Worm (Caenorhabditis elegans) whole organism, mixed stage, embryonic: ENCODE measurements around the gene ugt-60.

ENCODE experiments used
- M03D4.4 ChIP-seq: sonication (generic microtip); optimal IDR thresholded peaks from 2 replicates; lab custom pipeline; 2017; ENCODE audit warnings: mild to moderate bottlenecking, missing genetic modification characterization, missing compliant biosample characterization
- bed-3 ChIP-seq: fragments of 200-800 bp; sonication (Bioruptor generic); optimal IDR thresholded peaks from 3 replicates; lab custom pipeline; 2018; ENCODE audit warnings: mild to moderate bottlenecking, missing genetic modification characterization, moderate library complexity, missing compliant biosample characterization
- blmp-1 ChIP-seq: fragments of 150-350 bp; optimal IDR thresholded peaks from 2 replicates; lab custom pipeline; 2014; ENCODE audit warnings: missing biosample characterization, missing genetic modification characterization
- ceh-39 ChIP-seq: fragments of 150-350 bp; optimal IDR thresholded peaks from 2 replicates; lab custom pipeline; 2014; ENCODE audit warnings: missing biosample characterization, missing genetic modification characterization
- ceh-83 ChIP-seq: fragments of 200-800 bp; sonication (Bioruptor generic); optimal IDR thresholded peaks from 2 replicates; lab custom pipeline; 2018; ENCODE audit warnings: mild to moderate bottlenecking, missing genetic modification characterization, missing compliant biosample characterization
- ces-1 ChIP-seq: fragments of 150-350 bp; optimal IDR thresholded peaks from 2 replicates; lab custom pipeline; 2014; ENCODE audit warnings: missing biosample characterization, missing genetic modification reagents, missing genetic modification characterization
- cnd-1 ChIP-seq: fragments of 200-800 bp; sonication (Bioruptor generic); optimal IDR thresholded peaks from 2 replicates; lab custom pipeline; 2018; ENCODE audit warnings: mild to moderate bottlenecking, missing genetic modification characterization, missing compliant biosample characterization
- drap-1 ChIP-seq: fragments of 200-800 bp; sonication (Bioruptor generic); optimal IDR thresholded peaks from 3 replicates; lab custom pipeline; 2018; ENCODE audit warnings: mild to moderate bottlenecking, missing genetic modification characterization, missing compliant biosample characterization
- elt-1 ChIP-seq: sonication (generic microtip); optimal IDR thresholded peaks from 2 replicates; lab custom pipeline; 2017; ENCODE audit warnings: missing genetic modification characterization, mild to moderate bottlenecking, missing compliant biosample characterization, antibody characterized with exemption, moderate library complexity, borderline replicate concordance; ENCODE audit not compliant: insufficient read depth
- elt-3 ChIP-seq: fragments of 150-350 bp; optimal IDR thresholded peaks from 2 replicates; lab custom pipeline; 2014; ENCODE audit warnings: missing biosample characterization, missing genetic modification characterization
- flh-1 ChIP-seq: fragments of 200-800 bp; sonication (Bioruptor generic); optimal IDR thresholded peaks from 2 replicates; lab custom pipeline; 2018; ENCODE audit warnings: mild to moderate bottlenecking, missing genetic modification characterization, moderate library complexity, missing compliant biosample characterization
- ham-2 ChIP-seq: fragments of 200-800 bp; sonication (Bioruptor generic); optimal IDR thresholded peaks from 2 replicates; lab custom pipeline; 2018; ENCODE audit warnings: mild to moderate bottlenecking, missing genetic modification characterization, missing compliant biosample characterization
- hlh-1 ChIP-seq: fragments of 150-350 bp; optimal IDR thresholded peaks from 2 replicates; lab custom pipeline; 2014; ENCODE audit warnings: missing biosample characterization, missing genetic modification reagents, missing genetic modification characterization
- lin-32 ChIP-seq: fragments of 200-800 bp; sonication (Bioruptor generic); optimal IDR thresholded peaks from 2 replicates; lab custom pipeline; 2018; ENCODE audit warnings: mild to moderate bottlenecking, missing genetic modification characterization, missing compliant biosample characterization
- lsy-2 ChIP-seq: fragments of 150-350 bp; optimal IDR thresholded peaks from 2 replicates; lab custom pipeline; 2014; ENCODE audit warnings: missing biosample characterization, missing genetic modification characterization
- mab-5 ChIP-seq: fragments of 150-350 bp; optimal IDR thresholded peaks from 2 replicates; lab custom pipeline; 2014; ENCODE audit warnings: missing biosample characterization, missing genetic modification characterization
- nhr-12 ChIP-seq: fragments of 150-350 bp; optimal IDR thresholded peaks from 2 replicates; lab custom pipeline; 2014; ENCODE audit warnings: missing biosample characterization, missing genetic modification characterization
- nhr-2 ChIP-seq: fragments of 150-350 bp; optimal IDR thresholded peaks from 2 replicates; lab custom pipeline; 2014; ENCODE audit warnings: missing biosample characterization, missing genetic modification characterization
- nhr-237 ChIP-seq: fragments of 150-350 bp; optimal IDR thresholded peaks from 2 replicates; lab custom pipeline; 2014; ENCODE audit warnings: missing biosample characterization, missing genetic modification characterization
- nhr-76 ChIP-seq: sonication (generic microtip); optimal IDR thresholded peaks from 2 replicates; lab custom pipeline; 2017; ENCODE audit warnings: missing biosample characterization, missing genetic modification characterization
- pha-4 ChIP-seq: fragments of 150-350 bp; optimal IDR thresholded peaks from 2 replicates; lab custom pipeline; 2018; ENCODE audit warnings: missing biosample characterization, missing genetic modification reagents, missing genetic modification characterization
- sem-2 ChIP-seq: fragments of 200-800 bp; sonication (Bioruptor generic); optimal IDR thresholded peaks from 2 replicates; lab custom pipeline; 2018; ENCODE audit warnings: mild to moderate bottlenecking, missing genetic modification characterization, missing compliant biosample characterization
- snpc-4 ChIP-seq: fragments of 150-350 bp; optimal IDR thresholded peaks from 2 replicates; lab custom pipeline; 2014; ENCODE audit warnings: missing biosample characterization, missing genetic modification characterization
- sptf-1 ChIP-seq: sonication (generic microtip); optimal IDR thresholded peaks from 2 replicates; lab custom pipeline; 2017; ENCODE audit warnings: mild to moderate bottlenecking, missing genetic modification characterization, moderate library complexity, missing compliant biosample characterization
- tbx-8 ChIP-seq: fragments of 200-800 bp; sonication (Bioruptor generic); optimal IDR thresholded peaks from 2 replicates; lab custom pipeline; 2018; ENCODE audit warnings: mild to moderate bottlenecking, missing genetic modification characterization, moderate library complexity, missing compliant biosample characterization
- unc-120 ChIP-seq: sonication (generic microtip); optimal IDR thresholded peaks from 2 replicates; lab custom pipeline; 2017; ENCODE audit warnings: missing genetic modification characterization, missing compliant biosample characterization; ENCODE audit not compliant: poor library complexity, severe bottlenecking
- unc-39 ChIP-seq: fragments of 150-350 bp; optimal IDR thresholded peaks from 2 replicates; lab custom pipeline; 2014; ENCODE audit warnings: missing biosample characterization, missing genetic modification characterization
- unc-62 ChIP-seq: fragments of 150-350 bp; optimal IDR thresholded peaks from 2 replicates; lab custom pipeline; 2014; ENCODE audit warnings: missing biosample characterization, missing genetic modification reagents, missing genetic modification characterization
- zip-8 ChIP-seq: fragments of 150-350 bp; optimal IDR thresholded peaks from 2 replicates; lab custom pipeline; 2014; ENCODE audit warnings: missing biosample characterization, missing genetic modification characterization
- ztf-11 ChIP-seq: fragments of 150-350 bp; optimal IDR thresholded peaks from 2 replicates; lab custom pipeline; 2014; ENCODE audit warnings: missing biosample characterization, missing genetic modification characterization

ugt-60 gene

DNA sequence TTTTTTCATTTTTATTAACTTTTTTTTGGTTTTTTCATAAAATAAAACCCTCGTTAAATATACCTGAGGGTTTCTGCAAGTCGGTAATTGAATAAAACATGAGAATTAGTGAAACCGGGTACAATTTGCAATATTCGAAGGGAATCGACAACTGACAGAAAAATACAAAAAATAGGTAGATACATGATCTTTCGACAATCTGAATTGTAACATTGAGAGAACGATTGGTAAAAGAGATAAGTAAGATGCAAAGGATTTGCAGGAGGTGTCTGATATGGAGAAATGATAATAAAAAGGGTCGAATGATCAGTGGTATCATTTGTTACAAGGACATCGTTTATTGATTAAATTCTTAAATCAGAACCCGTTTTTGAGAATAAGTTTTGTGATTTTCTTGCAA, at the start of gene ugt-60:
ugt-60 (minus strand) TSS at position 233 of the 400 bp plus-strand sequence.
- no peak for TF ChIP-seq blmp-1
- no peak for TF ChIP-seq cnd-1 (tag; lab: Kevin White, UChicago)
- TF ChIP-seq zip-8: no peak
- TF ChIP-seq sptf-1 (tag; lab: Kevin White, UChicago): no peak
- peak; percentile 51 for TF ChIP-seq elt-1 (tag; lab: Kevin White, UChicago)

DNA sequence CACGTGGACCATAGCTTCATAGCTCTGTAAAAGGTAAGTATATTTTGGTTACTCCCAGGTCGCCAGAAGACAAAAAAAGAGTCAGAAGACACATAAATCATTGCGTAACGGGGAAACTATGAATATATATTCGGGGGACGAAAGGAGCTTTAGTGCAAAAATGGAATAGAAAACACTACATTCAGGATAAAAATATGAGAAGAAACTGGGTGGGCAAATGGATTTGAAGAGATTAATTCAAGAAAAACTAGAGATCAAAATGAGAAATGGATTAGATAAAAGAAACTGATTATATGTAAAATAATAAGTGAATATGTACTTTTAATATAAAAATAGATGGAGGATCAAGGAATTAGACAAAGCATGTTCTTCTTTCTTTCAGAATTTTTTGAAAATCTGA, 48.6 kb upstream of the ugt-60 start, which contains the start of gene C07A9.12:
C07A9.12 (minus strand) TSS at position 101 of the 400 bp plus-strand sequence.
- TF ChIP-seq elt-1 (tag; lab: Kevin White, UChicago): no peak
- TF ChIP-seq pha-4: no peak
- no peak for TF ChIP-seq nhr-237
- no peak for TF ChIP-seq ztf-11 (tag; lab: Kevin White, UChicago)
- no peak for TF ChIP-seq drap-1 (GFP tag; lab: Kevin White, UChicago)
- no peak for TF ChIP-seq tbx-8 (GFP tag; lab: Kevin White, UChicago)
- TF ChIP-seq mab-5: no peak
- TF ChIP-seq flh-1 (GFP tag; lab: Kevin White, UChicago): no peak
- no peak for TF ChIP-seq bed-3 (GFP tag; lab: Kevin White, UChicago)
- no peak for TF ChIP-seq ceh-39 (tag; lab: Kevin White, UChicago)
- TF ChIP-seq elt-3 (tag; lab: Kevin White, UChicago): no peak
- TF ChIP-seq zip-8: no peak
- no peak for TF ChIP-seq nhr-12
- TF ChIP-seq unc-62 (GFP tag; lab: Kevin White, UChicago): no peak
- TF ChIP-seq unc-39 (tag; lab: Kevin White, UChicago): no peak
- no peak for TF ChIP-seq nhr-76
- no peak for TF ChIP-seq snpc-4
- no peak for TF ChIP-seq ces-1 (GFP tag; lab: Kevin White, UChicago)

DNA sequence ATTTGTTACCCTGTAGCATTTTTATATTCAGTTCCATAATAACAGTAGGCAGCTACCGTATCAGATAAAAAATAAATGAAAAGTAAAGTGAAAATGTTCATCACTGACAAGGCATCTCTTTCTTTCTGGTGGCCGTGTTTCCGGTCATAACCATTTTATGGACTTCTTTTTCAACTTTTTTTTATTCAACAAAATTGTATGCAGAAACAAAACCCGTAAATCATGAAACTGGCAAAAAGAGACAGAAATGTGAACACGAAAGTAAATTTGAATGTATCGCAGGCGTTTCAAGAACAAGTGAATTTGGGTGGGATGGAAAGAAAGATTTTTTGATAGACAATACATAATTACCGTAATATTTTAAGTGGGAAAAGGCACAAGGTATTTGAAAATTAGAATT, 46.3 kb upstream of the ugt-60 start, which contains the start of gene clec-162:
clec-162 (minus strand) TSS at position 101 of the 400 bp plus-strand sequence.
- TF ChIP-seq elt-1 (tag; lab: Kevin White, UChicago) (no peak), unc-62 (GFP tag; lab: Kevin White, UChicago) (no peak), ham-2 (GFP tag; lab: Kevin White, UChicago) (no peak), bed-3 (GFP tag; lab: Kevin White, UChicago) (no peak), nhr-237 (no peak), ces-1 (GFP tag; lab: Kevin White, UChicago) (no peak), lsy-2 (no peak), flh-1 (GFP tag; lab: Kevin White, UChicago) (no peak), cnd-1 (tag; lab: Kevin White, UChicago) (no peak), nhr-12 (no peak), pha-4 (no peak), hlh-1 (tag; lab: Kevin White, UChicago) (no peak)

DNA sequence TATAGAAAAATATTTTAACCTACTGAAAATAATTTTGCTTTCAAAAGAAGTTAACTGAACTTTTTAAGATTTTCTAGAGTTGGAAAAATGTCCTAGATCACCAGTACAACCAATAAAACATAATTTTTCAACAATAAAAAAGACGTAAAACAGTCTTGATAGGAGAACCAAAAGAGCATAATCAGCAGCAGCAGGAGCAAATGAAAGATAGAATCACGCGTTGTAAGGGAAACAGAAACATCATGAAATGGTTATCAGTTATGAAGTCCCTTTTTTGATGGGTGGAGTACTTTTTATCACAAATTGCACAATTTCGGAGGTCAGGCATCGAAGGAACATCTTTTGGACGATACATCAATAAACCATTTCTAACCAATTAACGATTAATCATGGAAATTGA, 43.1 kb upstream of the ugt-60 start:
- TF ChIP-seq lin-32 (GFP tag; lab: Kevin White, UChicago) (no peak), sem-2 (no peak)
- TF ChIP-seq, all 35 proteins: peak for 0

DNA sequence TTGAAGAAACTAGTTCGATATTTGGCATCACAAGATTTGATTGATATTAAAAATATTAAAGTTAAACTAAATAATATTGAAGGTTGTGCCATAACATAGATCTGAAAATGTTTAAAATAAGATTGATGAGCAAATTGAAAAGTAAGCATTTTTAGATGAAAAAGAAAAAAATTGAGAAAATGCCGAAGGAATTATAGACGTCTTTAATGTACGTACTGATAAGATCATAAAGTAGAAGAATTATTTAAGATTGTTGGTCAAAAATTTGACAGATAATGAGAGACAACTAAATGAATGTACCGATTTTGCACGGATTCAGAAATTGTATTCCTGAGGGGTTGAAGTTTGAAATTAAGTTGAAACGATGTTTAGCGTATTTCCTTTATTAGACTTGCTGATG, 41.3 kb upstream of the ugt-60 start, which contains the start of gene ncx-7:
ncx-7 (minus strand) TSS at position 101 of the 400 bp plus-strand sequence.
- TF ChIP-seq nhr-2 (tag; lab: Kevin White, UChicago): no peak
- TF ChIP-seq ceh-83 (GFP tag; lab: Kevin White, UChicago): no peak
- TF ChIP-seq lsy-2: no peak
- TF ChIP-seq pha-4: no peak
- TF ChIP-seq ces-1 (GFP tag; lab: Kevin White, UChicago): no peak
- TF ChIP-seq M03D4.4 (tag; lab: Kevin White, UChicago): no peak
- no peak for TF ChIP-seq snpc-4
- no peak for TF ChIP-seq unc-62 (GFP tag; lab: Kevin White, UChicago)
- TF ChIP-seq elt-3 (tag; lab: Kevin White, UChicago): no peak
- no peak for TF ChIP-seq flh-1 (GFP tag; lab: Kevin White, UChicago)
- TF ChIP-seq ztf-11 (tag; lab: Kevin White, UChicago): no peak
- TF ChIP-seq ceh-39 (tag; lab: Kevin White, UChicago): no peak
- TF ChIP-seq drap-1 (GFP tag; lab: Kevin White, UChicago): no peak
- TF ChIP-seq sptf-1 (tag; lab: Kevin White, UChicago): no peak
- TF ChIP-seq lin-32 (GFP tag; lab: Kevin White, UChicago): no peak
- TF ChIP-seq mab-5: no peak

DNA sequence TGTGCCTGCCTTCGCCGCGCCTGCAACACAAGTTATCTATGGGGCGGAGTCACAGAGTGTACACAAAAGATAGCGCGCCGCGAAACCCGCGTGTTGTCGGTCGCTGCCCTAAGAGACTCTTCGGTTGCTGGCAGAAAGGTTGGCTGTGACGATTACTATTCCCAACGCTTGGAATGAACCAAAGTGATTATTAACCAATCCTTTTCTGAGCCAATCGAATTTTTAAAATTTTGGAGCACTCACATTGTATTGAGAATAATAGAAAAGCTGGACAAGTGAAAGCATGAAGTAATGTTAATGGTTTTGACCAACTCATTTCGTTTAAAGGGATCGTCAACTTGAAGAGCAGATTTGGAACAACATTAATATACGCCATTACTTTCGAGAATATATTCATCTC, 38.4 kb upstream of the ugt-60 start:
- TF ChIP-seq ceh-83 (GFP tag; lab: Kevin White, UChicago) (no peak), hlh-1 (tag; lab: Kevin White, UChicago) (no peak), M03D4.4 (tag; lab: Kevin White, UChicago) (no peak), nhr-237 (no peak), unc-120 (no peak), blmp-1 (no peak)
